Fruit fly (Drosophila melanogaster) whole organism, pupa: ENCODE measurements around the gene Pex12.

Source experiments
- CG12605 ChIP-seq: fragments of 200-800 bp; sonication (Bioruptor generic); IDR thresholded peaks from 2 replicates; pipeline ENCODE4 v1.3.6; 2022; ENCODE audit warnings: missing biosample characterization, missing genetic modification characterization
- CG13204 ChIP-seq: fragments of 200-800 bp; sonication (Bioruptor generic); optimal IDR thresholded peaks from 2 replicates; lab custom pipeline; 2018; ENCODE audit warnings: missing biosample characterization, mild to moderate bottlenecking, missing genetic modification characterization, moderate library complexity
- CG17806 ChIP-seq: fragments of 200-800 bp; sonication (Bioruptor generic); optimal IDR thresholded peaks from 2 replicates; lab custom pipeline; 2018; ENCODE audit warnings: missing biosample characterization, mild to moderate bottlenecking, missing genetic modification characterization, moderate library complexity
- CG32121 ChIP-seq: fragments of 200-800 bp; sonication (Bioruptor generic); IDR thresholded peaks from 2 replicates; pipeline ENCODE4 v1.3.6; 2022; ENCODE audit warnings: missing biosample characterization, missing genetic modification characterization
- CG8159 ChIP-seq: fragments of 200-800 bp; sonication (Bioruptor generic); optimal IDR thresholded peaks from 3 replicates; lab custom pipeline; 2018; ENCODE audit warnings: missing biosample characterization, mild to moderate bottlenecking, missing genetic modification characterization, moderate library complexity
- CG8301 ChIP-seq: fragments of 200-800 bp; sonication (Bioruptor generic); optimal IDR thresholded peaks from 2 replicates; lab custom pipeline; 2018; ENCODE audit warnings: missing biosample characterization, mild to moderate bottlenecking, missing genetic modification characterization
- EcR ChIP-seq: fragments of 200-800 bp; sonication (Bioruptor generic); optimal IDR thresholded peaks from 3 replicates; lab custom pipeline; 2019; ENCODE audit warnings: missing biosample characterization, missing genetic modification characterization, mild to moderate bottlenecking, moderate library complexity, missing genetic modification reagents
- Ets98B ChIP-seq: fragments of 200-800 bp; sonication (Bioruptor generic); IDR thresholded peaks from 2 replicates; pipeline ENCODE4 v1.3.6; 2022; ENCODE audit warnings: missing biosample characterization, missing genetic modification characterization
- Pif1B ChIP-seq: fragments of 200-800 bp; sonication (Bioruptor generic); optimal IDR thresholded peaks from 3 replicates; lab custom pipeline; 2016; ENCODE audit warnings: missing biosample characterization, missing genetic modification characterization
- fd96Ca ChIP-seq: fragments of 200-800 bp; sonication (Bioruptor generic); IDR thresholded peaks from 3 replicates; pipeline ENCODE4 v1.3.6; 2022; ENCODE audit warnings: missing biosample characterization, missing genetic modification characterization

DNA sequence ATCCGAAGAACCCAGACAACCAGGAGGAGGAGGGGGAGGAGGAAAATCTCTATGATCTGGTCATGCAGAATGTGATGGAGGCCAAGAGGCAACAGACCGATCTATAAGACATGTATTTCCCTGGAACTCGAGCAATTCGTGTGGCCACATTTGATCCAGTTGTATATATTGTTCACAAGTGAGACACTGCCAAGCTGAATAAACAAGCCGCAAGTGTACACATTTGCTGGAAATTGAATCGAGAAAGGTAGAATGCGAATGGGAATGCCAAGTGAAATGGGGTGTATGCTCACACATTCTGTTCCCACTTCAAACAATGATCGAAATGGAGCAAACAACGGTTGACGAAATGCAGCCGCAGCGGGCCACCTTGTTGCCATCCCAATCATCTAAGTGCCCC is 40.2 kb downstream of the Pex12 start:
- TF ChIP-seq CG17806 (tag; lab: Kevin White, UChicago) = no peak
- no peak for TF ChIP-seq CG13204 (GFP tag; lab: Kevin White, UChicago)
- TF ChIP-seq EcR (GFP tag; lab: Kevin White, UChicago) = no peak
- no peak for TF ChIP-seq fd96Ca
- no peak for TF ChIP-seq CG32121
- no peak for TF ChIP-seq Pif1B
- TF ChIP-seq CG12605 (GFP tag; lab: Robert Waterston, UW) = no peak
- no peak for TF ChIP-seq Ets98B (GFP tag; lab: Robert Waterston, UW)
- no peak for TF ChIP-seq CG8159 (tag; lab: Kevin White, UChicago)
- TF ChIP-seq CG8301 (tag; lab: Kevin White, UChicago) = no peak
